Fruit fly (Drosophila melanogaster) S2 (cell line): Measurements from ENCODE around the gene CG11601.

Experiments
- CG8478 ChIP-seq: fragments of >200 bp; optimal IDR thresholded peaks from 2 replicates; lab custom pipeline; 2018
- CTCF ChIP-seq, 2 experiments: fragments of >200 bp; optimal IDR thresholded peaks; 2 replicates each; lab custom pipeline; 2018

dm6 chr2L:252174-252573 lies 30.9 kb downstream of the CG11601 start, which contains the start of gene Rpp30:
- TF ChIP-seq CG8478 (lab: Kevin White, UChicago) (no peak), CTCF (optimal IDR thresholded peaks at IDR 0.05; lab: Kevin White, UChicago) (peak in 1 of 2 experiments; percentile 21)
